Fruit fly (Drosophila melanogaster) whole organism, embryonic: ENCODE results near the gene Moe.
A peak's percentile ranks its signal among the peaks of the same experiment; 100 is the strongest.

Experiments
- Atf6 ChIP-seq: fragments of 200-800 bp; sonication (Bioruptor generic); IDR thresholded peaks from 2 replicates; pipeline ENCODE4 v1.3.6; 2022; ENCODE audit warnings: missing biosample characterization, missing genetic modification characterization
- B-H2 ChIP-seq: fragments of 200-800 bp; sonication (Bioruptor generic); optimal IDR thresholded peaks from 2 replicates; lab custom pipeline; 2018; ENCODE audit warnings: missing biosample characterization, mild to moderate bottlenecking, missing genetic modification characterization
- CG10209 ChIP-seq: fragments of 200-800 bp; sonication (Bioruptor generic); optimal IDR thresholded peaks from 3 replicates; lab custom pipeline; 2017; ENCODE audit warnings: missing biosample characterization, mild to moderate bottlenecking, missing genetic modification characterization, missing genetic modification reagents
- CG10543 ChIP-seq: fragments of 200-800 bp; sonication (Bioruptor generic); optimal IDR thresholded peaks from 3 replicates; lab custom pipeline; 2017; ENCODE audit warnings: missing biosample characterization, mild to moderate bottlenecking, missing genetic modification characterization, moderate library complexity
- CG1233 ChIP-seq: fragments of 200-800 bp; sonication (Bioruptor generic); optimal IDR thresholded peaks from 4 replicates; lab custom pipeline; 2018; ENCODE audit warnings: missing biosample characterization, mild to moderate bottlenecking, missing genetic modification characterization
- CG12769 ChIP-seq: fragments of 200-800 bp; sonication (Bioruptor generic); optimal IDR thresholded peaks from 2 replicates; lab custom pipeline; 2019; ENCODE audit warnings: missing biosample characterization, mild to moderate bottlenecking, missing genetic modification characterization, moderate library complexity
- CG13296 ChIP-seq: fragments of 200-800 bp; sonication (Bioruptor generic); optimal IDR thresholded peaks from 3 replicates; lab custom pipeline; 2018; ENCODE audit warnings: missing biosample characterization, mild to moderate bottlenecking, missing genetic modification characterization
- CG14014 ChIP-seq: fragments of 200-800 bp; sonication (Bioruptor generic); IDR thresholded peaks from 2 replicates; pipeline ENCODE4 v1.3.6; 2022; ENCODE audit warnings: missing biosample characterization, missing genetic modification characterization
- CG15269 ChIP-seq: fragments of 200-800 bp; sonication (Bioruptor generic); optimal IDR thresholded peaks from 2 replicates; lab custom pipeline; 2018; ENCODE audit warnings: missing biosample characterization, mild to moderate bottlenecking, missing genetic modification characterization, moderate library complexity
- CG15479 ChIP-seq: fragments of 200-800 bp; sonication (Bioruptor generic); optimal IDR thresholded peaks from 3 replicates; lab custom pipeline; 2019; ENCODE audit warnings: missing biosample characterization, mild to moderate bottlenecking, missing genetic modification characterization, moderate library complexity
- CG1602 ChIP-seq: fragments of 200-800 bp; sonication (Bioruptor generic); optimal IDR thresholded peaks from 3 replicates; lab custom pipeline; 2016; ENCODE audit warnings: missing biosample characterization, missing genetic modification characterization
- CG18619 ChIP-seq: fragments of 200-800 bp; sonication (Bioruptor generic); optimal IDR thresholded peaks from 3 replicates; lab custom pipeline; 2017; ENCODE audit warnings: missing biosample characterization, mild to moderate bottlenecking, missing genetic modification characterization
- CG2678 ChIP-seq: fragments of 200-800 bp; sonication (Bioruptor generic); optimal IDR thresholded peaks from 3 replicates; lab custom pipeline; 2019; ENCODE audit warnings: missing biosample characterization, mild to moderate bottlenecking, missing genetic modification characterization, moderate library complexity
- CG2712 ChIP-seq: fragments of 200-800 bp; optimal IDR thresholded peaks from 3 replicates; lab custom pipeline; 2019; ENCODE audit warnings: missing biosample characterization, mild to moderate bottlenecking, missing genetic modification characterization, moderate library complexity
- CG30403 ChIP-seq: fragments of 200-800 bp; sonication (Bioruptor generic); optimal IDR thresholded peaks from 3 replicates; lab custom pipeline; 2016; ENCODE audit warnings: missing biosample characterization, missing genetic modification characterization
- CG32767 ChIP-seq: fragments of 200-800 bp; sonication (Bioruptor generic); IDR thresholded peaks from 2 replicates; pipeline ENCODE4 v1.3.6; 2022; ENCODE audit warnings: missing biosample characterization, missing genetic modification characterization
- CG4404 ChIP-seq: fragments of 200-800 bp; sonication (Bioruptor generic); IDR thresholded peaks from 2 replicates; pipeline ENCODE4 v1.3.6; 2022; ENCODE audit warnings: missing biosample characterization, missing genetic modification characterization
- CG7987 ChIP-seq: fragments of 200-800 bp; sonication (Bioruptor generic); optimal IDR thresholded peaks from 2 replicates; lab custom pipeline; 2018; ENCODE audit warnings: missing biosample characterization, mild to moderate bottlenecking, missing genetic modification characterization, moderate library complexity
- CG9609 ChIP-seq: fragments of 200-800 bp; sonication (Bioruptor generic); optimal IDR thresholded peaks from 3 replicates; lab custom pipeline; 2016; ENCODE audit warnings: missing biosample characterization, missing genetic modification characterization
- CG9727 ChIP-seq: fragments of 200-800 bp; sonication (Bioruptor generic); optimal IDR thresholded peaks from 3 replicates; lab custom pipeline; 2017; ENCODE audit warnings: missing biosample characterization, mild to moderate bottlenecking, missing genetic modification characterization
- CG9817 ChIP-seq: fragments of 200-800 bp; sonication (Bioruptor generic); optimal IDR thresholded peaks from 2 replicates; lab custom pipeline; 2018; ENCODE audit warnings: missing biosample characterization, mild to moderate bottlenecking, missing genetic modification characterization, moderate library complexity
- Gsc ChIP-seq: fragments of 200-800 bp; sonication (Bioruptor generic); IDR thresholded peaks from 2 replicates; pipeline ENCODE4 v1.3.6; 2022; ENCODE audit warnings: missing biosample characterization, missing genetic modification characterization
- HLH54F ChIP-seq: fragments of 200-800 bp; sonication (Bioruptor generic); optimal IDR thresholded peaks from 3 replicates; lab custom pipeline; 2016; ENCODE audit warnings: missing biosample characterization, missing genetic modification characterization
- Hand ChIP-seq: fragments of 200-800 bp; sonication (Bioruptor generic); optimal IDR thresholded peaks from 2 replicates; lab custom pipeline; 2017; ENCODE audit warnings: mild to moderate bottlenecking, missing biosample characterization, missing genetic modification reagents, missing genetic modification characterization
- Hr51 ChIP-seq, 2 experiments: fragments of 200-800 bp; sonication (Bioruptor generic); optimal IDR thresholded peaks; 2 replicates in 1 of 2; 3 replicates in 1 of 2; lab custom pipeline; 2016 to 2018; ENCODE audit warnings: missing biosample characterization in 2 of 2, missing genetic modification characterization in 2 of 2, mild to moderate bottlenecking in 1 of 2, moderate library complexity in 1 of 2
- Meics ChIP-seq: fragments of 200-800 bp; sonication (Bioruptor generic); optimal IDR thresholded peaks from 2 replicates; lab custom pipeline; 2017; ENCODE audit warnings: missing biosample characterization, mild to moderate bottlenecking, missing genetic modification characterization
- Mrtf ChIP-seq: fragments of 200-800 bp; sonication (Bioruptor generic); IDR thresholded peaks from 3 replicates; pipeline ENCODE4 v1.3.6; 2022; ENCODE audit warnings: missing biosample characterization, missing genetic modification characterization
- PHDP ChIP-seq: fragments of 200-800 bp; sonication (Bioruptor generic); optimal IDR thresholded peaks from 3 replicates; lab custom pipeline; 2018; ENCODE audit warnings: missing biosample characterization, mild to moderate bottlenecking, missing genetic modification characterization, moderate library complexity
- Side ChIP-seq: fragments of 200-800 bp; sonication (Bioruptor generic); optimal IDR thresholded peaks from 2 replicates; lab custom pipeline; 2016; ENCODE audit warnings: missing biosample characterization, missing genetic modification characterization
- Sox102F ChIP-seq: fragments of 200-800 bp; sonication (Bioruptor generic); optimal IDR thresholded peaks from 2 replicates; lab custom pipeline; 2018; ENCODE audit warnings: missing biosample characterization, mild to moderate bottlenecking, missing genetic modification characterization, moderate library complexity
- TFAM ChIP-seq: fragments of 200-800 bp; sonication (Bioruptor generic); optimal IDR thresholded peaks from 2 replicates; lab custom pipeline; 2017; ENCODE audit warnings: missing biosample characterization, missing genetic modification characterization, inconsistent platforms
- Vsx1 ChIP-seq: fragments of 200-800 bp; sonication (Bioruptor generic); optimal IDR thresholded peaks from 2 replicates; lab custom pipeline; 2017; ENCODE audit warnings: missing biosample characterization, mild to moderate bottlenecking, missing genetic modification characterization, missing genetic modification reagents
- ase ChIP-seq: fragments of 200-800 bp; sonication (Bioruptor generic); IDR thresholded peaks from 3 replicates; pipeline ENCODE4 v1.3.6; 2022; ENCODE audit warnings: missing biosample characterization, missing genetic modification characterization
- dmrt99B ChIP-seq: fragments of 200-800 bp; sonication (Bioruptor generic); optimal IDR thresholded peaks from 2 replicates; lab custom pipeline; 2018; ENCODE audit warnings: missing biosample characterization, mild to moderate bottlenecking, missing genetic modification characterization, moderate library complexity
- grau ChIP-seq: fragments of 200-800 bp; optimal IDR thresholded peaks from 3 replicates; lab custom pipeline; 2019; ENCODE audit warnings: missing biosample characterization, mild to moderate bottlenecking, missing genetic modification characterization, moderate library complexity
- hth ChIP-seq: fragments of >200 bp; optimal IDR thresholded peaks from 2 replicates; lab custom pipeline; 2017; ENCODE audit warnings: inconsistent platforms
- ind ChIP-seq: fragments of 200-800 bp; sonication (Bioruptor generic); optimal IDR thresholded peaks from 3 replicates; lab custom pipeline; 2016; ENCODE audit warnings: missing biosample characterization, missing genetic modification characterization
- kah ChIP-seq: fragments of 200-800 bp; sonication (Bioruptor generic); optimal IDR thresholded peaks from 2 replicates; lab custom pipeline; 2018; ENCODE audit warnings: missing biosample characterization, mild to moderate bottlenecking, missing genetic modification characterization
- kay ChIP-seq: fragments of 200-800 bp; sonication (Bioruptor generic); optimal IDR thresholded peaks from 2 replicates; lab custom pipeline; 2016; ENCODE audit warnings: missing biosample characterization, missing genetic modification characterization
- ken ChIP-seq: fragments of 200-800 bp; sonication (Bioruptor generic); IDR thresholded peaks from 3 replicates; pipeline ENCODE4 v1.3.6; 2022; ENCODE audit warnings: missing biosample characterization, missing genetic modification characterization
- klu ChIP-seq: fragments of 200-800 bp; sonication (Bioruptor generic); IDR thresholded peaks from 2 replicates; pipeline ENCODE4 v1.3.6; 2022; ENCODE audit warnings: missing biosample characterization, missing genetic modification characterization
- lbe ChIP-seq: fragments of 200-800 bp; sonication (Bioruptor generic); optimal IDR thresholded peaks from 2 replicates; lab custom pipeline; 2016; ENCODE audit warnings: missing biosample characterization, mild to moderate bottlenecking, missing genetic modification characterization
- lilli ChIP-seq: fragments of 200-800 bp; sonication (Bioruptor generic); optimal IDR thresholded peaks from 3 replicates; lab custom pipeline; 2016; ENCODE audit warnings: missing biosample characterization, missing genetic modification characterization
- mam ChIP-seq: fragments of 200-800 bp; sonication (Bioruptor generic); optimal IDR thresholded peaks from 3 replicates; lab custom pipeline; 2016; ENCODE audit warnings: missing biosample characterization, missing genetic modification characterization
- nerfin-1 ChIP-seq: fragments of 200-800 bp; sonication (Bioruptor generic); optimal IDR thresholded peaks from 3 replicates; lab custom pipeline; 2019; ENCODE audit warnings: missing biosample characterization, mild to moderate bottlenecking, missing genetic modification characterization, moderate library complexity
- psq ChIP-seq: fragments of 200-800 bp; sonication (Bioruptor generic); optimal IDR thresholded peaks from 2 replicates; lab custom pipeline; 2017; ENCODE audit warnings: missing biosample characterization, missing genetic modification characterization
- ranshi ChIP-seq: fragments of 200-800 bp; sonication (Bioruptor generic); IDR thresholded peaks from 2 replicates; pipeline ENCODE4 v1.3.6; 2022; ENCODE audit warnings: missing biosample characterization, missing genetic modification characterization
- ssp ChIP-seq: fragments of 200-800 bp; sonication (Bioruptor generic); IDR thresholded peaks from 2 replicates; pipeline ENCODE4 v1.3.6; 2022; ENCODE audit warnings: missing biosample characterization, missing genetic modification characterization
- trh ChIP-seq: fragments of 200-800 bp; sonication (Bioruptor generic); optimal IDR thresholded peaks from 2 replicates; lab custom pipeline; 2016; ENCODE audit warnings: missing biosample characterization, missing genetic modification characterization
- tx ChIP-seq: fragments of 200-800 bp; sonication (Bioruptor generic); optimal IDR thresholded peaks from 2 replicates; lab custom pipeline; 2016; ENCODE audit warnings: missing biosample characterization, missing genetic modification characterization

Gene Moe

dm6 chrX:8892445-8893009 lies 5.6 kb downstream of the Moe start (continued):
- no peak for TF ChIP-seq psq (GFP tag; lab: Kevin White, UChicago)
- peak; percentile 70 for TF ChIP-seq Meics (GFP tag; lab: Kevin White, UChicago)
- peak; percentile 57 for TF ChIP-seq ind
- TF ChIP-seq tx (GFP tag; lab: Kevin White, UChicago) = no peak
- peak; percentile 45 for TF ChIP-seq CG1602 (GFP tag; lab: Kevin White, UChicago)
- TF ChIP-seq ase (GFP tag; lab: Robert Waterston, UW) = peak; percentile 48; the same call in 1 of the 3 replicates
- TF ChIP-seq dmrt99B (tag; lab: Kevin White, UChicago) = peak; percentile 60
- peak; percentile 50 for TF ChIP-seq CG30403 (GFP tag; lab: Kevin White, UChicago)
- TF ChIP-seq HLH54F = peak; percentile 40
- peak; percentile 57; the same call in 2 of the 3 replicates for TF ChIP-seq Mrtf
- TF ChIP-seq Sox102F (GFP tag; lab: Kevin White, UChicago) = peak; percentile 57
- TF ChIP-seq CG9609 (GFP tag; lab: Kevin White, UChicago) = peak; percentile 1
- TF ChIP-seq Hr51 (GFP tag; optimal IDR thresholded peaks at IDR 0.05; lab: Kevin White, UChicago) = peak in 1 of 2 experiments; percentile 67
- peak; percentile 71 for TF ChIP-seq CG13296 (GFP tag; lab: Kevin White, UChicago)
- TF ChIP-seq CG1233 (GFP tag; lab: Kevin White, UChicago) = peak; percentile 49
- peak; percentile 50 for TF ChIP-seq mam (GFP tag; lab: Kevin White, UChicago)
- peak; percentile 78 for TF ChIP-seq CG14014 (GFP tag; lab: Robert Waterston, UW)
- TF ChIP-seq TFAM (GFP tag; lab: Kevin White, UChicago) = no peak
- peak; percentile 48 for TF ChIP-seq Hand
- TF ChIP-seq lilli (GFP tag; lab: Kevin White, UChicago) = peak; percentile 77
- TF ChIP-seq Side (GFP tag; lab: Kevin White, UChicago) = peak; percentile 39
- TF ChIP-seq CG32767 (GFP tag; lab: Robert Waterston, UW) = 0 out of 2 replicates have a peak, but pooled peaks have one; percentile 35
- peak; percentile 72 for TF ChIP-seq PHDP (tag; lab: Kevin White, UChicago)
- TF ChIP-seq Vsx1 (GFP tag; lab: Kevin White, UChicago) = no peak
- peak; percentile 19 for TF ChIP-seq kay (GFP tag; lab: Kevin White, UChicago)
- peak; percentile 6 for TF ChIP-seq CG18619 (GFP tag; lab: Kevin White, UChicago)
- peak; percentile 62 for TF ChIP-seq ranshi (GFP tag; lab: Robert Waterston, UW)
- no peak for TF ChIP-seq Gsc
- TF ChIP-seq B-H2 (GFP tag; lab: Kevin White, UChicago) = peak; percentile 37
- TF ChIP-seq CG12769 (tag; lab: Kevin White, UChicago) = peak; percentile 24
- peak; percentile 61 for TF ChIP-seq CG10543 (GFP tag; lab: Kevin White, UChicago)
- TF ChIP-seq CG9727 (GFP tag; lab: Kevin White, UChicago) = peak; percentile 41
- TF ChIP-seq ken (GFP tag; lab: Robert Waterston, UW) = peak; percentile 66; the same call in 2 of the 3 replicates
- TF ChIP-seq CG15479 = no peak
- peak; percentile 78 for TF ChIP-seq CG2678 (tag; lab: Kevin White, UChicago)
- TF ChIP-seq CG9817 (tag; lab: Kevin White, UChicago) = peak; percentile 49
- TF ChIP-seq ssp (GFP tag; lab: Robert Waterston, UW) = peak; percentile 36
- TF ChIP-seq CG2712 = peak; percentile 43
- no peak for TF ChIP-seq lbe
- no peak for TF ChIP-seq hth (lab: Kevin White, UChicago)
- no peak for TF ChIP-seq klu (GFP tag; lab: Robert Waterston, UW)
- TF ChIP-seq trh = peak; percentile 23
- peak; percentile 9 for TF ChIP-seq nerfin-1 (tag; lab: Kevin White, UChicago)
- no peak for TF ChIP-seq CG7987 (GFP tag; lab: Kevin White, UChicago)
- peak; percentile 74 for TF ChIP-seq CG15269 (tag; lab: Kevin White, UChicago)
- peak; percentile 71 for TF ChIP-seq Atf6 (GFP tag; lab: Robert Waterston, UW)
- TF ChIP-seq kah (GFP tag; lab: Kevin White, UChicago) = no peak
- TF ChIP-seq CG10209 (GFP tag; lab: Kevin White, UChicago) = peak; percentile 47
- no peak for TF ChIP-seq CG4404 (GFP tag; lab: Robert Waterston, UW)
- peak; percentile 93 for TF ChIP-seq grau (tag; lab: Kevin White, UChicago)
